Fruit fly (Drosophila melanogaster) whole organism, embryonic: ENCODE results near the gene senju.
A peak's percentile ranks its signal among the peaks of the same experiment; 100 is the strongest.

ENCODE experiments used
- BEAF-32 ChIP-seq: fragments of 200-800 bp; sonication (Bioruptor generic); optimal IDR thresholded peaks from 3 replicates; lab custom pipeline; 2017; ENCODE audit warnings: missing biosample characterization, missing genetic modification characterization, mild to moderate bottlenecking, moderate library complexity, missing genetic modification reagents
- CG10979 ChIP-seq: fragments of 200-800 bp; sonication (Bioruptor generic); optimal IDR thresholded peaks from 2 replicates; lab custom pipeline; 2018; ENCODE audit warnings: missing biosample characterization, mild to moderate bottlenecking, missing genetic modification characterization, moderate library complexity
- CG12744 ChIP-seq: fragments of 200-800 bp; sonication (Bioruptor generic); optimal IDR thresholded peaks from 2 replicates; lab custom pipeline; 2016; ENCODE audit warnings: missing biosample characterization, missing genetic modification characterization
- CG17385 ChIP-seq: fragments of 200-800 bp; sonication (Bioruptor generic); optimal IDR thresholded peaks from 3 replicates; lab custom pipeline; 2018; ENCODE audit warnings: missing biosample characterization, mild to moderate bottlenecking, missing genetic modification characterization
- CG17829 ChIP-seq: fragments of 200-800 bp; optimal IDR thresholded peaks from 2 replicates; lab custom pipeline; 2019; ENCODE audit warnings: missing biosample characterization, mild to moderate bottlenecking, missing genetic modification characterization, moderate library complexity
- CG18764 ChIP-seq: fragments of 200-800 bp; sonication (Bioruptor generic); optimal IDR thresholded peaks from 3 replicates; lab custom pipeline; 2016; ENCODE audit warnings: missing biosample characterization, missing genetic modification characterization
- CG3163 ChIP-seq: fragments of 200-800 bp; sonication (Bioruptor generic); optimal IDR thresholded peaks from 3 replicates; lab custom pipeline; 2016; ENCODE audit warnings: missing biosample characterization, missing genetic modification characterization
- CG3281 ChIP-seq: fragments of 200-800 bp; sonication (Bioruptor generic); optimal IDR thresholded peaks from 3 replicates; lab custom pipeline; 2017; ENCODE audit warnings: missing biosample characterization, mild to moderate bottlenecking, missing genetic modification characterization
- CG4328 ChIP-seq: fragments of 200-800 bp; sonication (Bioruptor generic); optimal IDR thresholded peaks from 3 replicates; lab custom pipeline; 2017; ENCODE audit warnings: missing biosample characterization, missing genetic modification reagents, missing genetic modification characterization
- CG4820 ChIP-seq: fragments of 200-800 bp; sonication (Bioruptor generic); optimal IDR thresholded peaks from 3 replicates; lab custom pipeline; 2016; ENCODE audit warnings: missing biosample characterization, missing genetic modification characterization
- CG6175 ChIP-seq: fragments of 200-800 bp; sonication (Bioruptor generic); IDR thresholded peaks from 3 replicates; pipeline ENCODE4 v1.3.6; 2022; ENCODE audit warnings: missing biosample characterization, missing genetic modification characterization
- CG6654 ChIP-seq: fragments of 200-800 bp; sonication (Bioruptor generic); optimal IDR thresholded peaks from 2 replicates; lab custom pipeline; 2017; ENCODE audit warnings: missing biosample characterization, mild to moderate bottlenecking, missing genetic modification characterization
- CG6791 ChIP-seq: fragments of 200-800 bp; sonication (Bioruptor generic); IDR thresholded peaks from 3 replicates; pipeline ENCODE4 v1.3.6; 2022; ENCODE audit warnings: missing biosample characterization, missing genetic modification characterization; ENCODE audit not compliant: partially characterized antibody
- CG8388 ChIP-seq: fragments of 200-800 bp; sonication (Bioruptor generic); optimal IDR thresholded peaks from 2 replicates; lab custom pipeline; 2019; ENCODE audit warnings: missing biosample characterization, mild to moderate bottlenecking, missing genetic modification characterization, moderate library complexity
- CTCF ChIP-seq: fragments of 200-800 bp; sonication (Bioruptor generic); optimal IDR thresholded peaks from 2 replicates; lab custom pipeline; 2017; ENCODE audit warnings: missing biosample characterization, mild to moderate bottlenecking, missing genetic modification characterization, moderate library complexity
- D19A ChIP-seq: fragments of 200-800 bp; optimal IDR thresholded peaks from 3 replicates; lab custom pipeline; 2019; ENCODE audit warnings: missing biosample characterization, mild to moderate bottlenecking, missing genetic modification characterization, moderate library complexity
- Deaf1 ChIP-seq: fragments of 200-800 bp; optimal IDR thresholded peaks from 3 replicates; lab custom pipeline; 2019; ENCODE audit warnings: missing biosample characterization, mild to moderate bottlenecking, missing genetic modification characterization, moderate library complexity
- Dip3 ChIP-seq: fragments of 200-800 bp; sonication (Bioruptor generic); optimal IDR thresholded peaks from 3 replicates; lab custom pipeline; 2016; ENCODE audit warnings: missing biosample characterization, missing genetic modification characterization
- Ets65A ChIP-seq: fragments of 200-800 bp; sonication (Bioruptor generic); peaks from one replicate; lab custom pipeline; 2016; ENCODE audit warnings: missing biosample characterization, missing genetic modification characterization
- HLH3B ChIP-seq: fragments of 200-800 bp; sonication (Bioruptor generic); IDR thresholded peaks from 2 replicates; pipeline ENCODE4 v1.3.6; 2022; ENCODE audit warnings: missing biosample characterization, missing genetic modification characterization
- Hr39 ChIP-seq: fragments of >200 bp; optimal IDR thresholded peaks from 2 replicates; lab custom pipeline; 2017
- Jarid2 ChIP-seq: fragments of 200-800 bp; sonication (Bioruptor generic); optimal IDR thresholded peaks from 3 replicates; lab custom pipeline; 2017; ENCODE audit warnings: mild to moderate bottlenecking, missing biosample characterization, missing genetic modification reagents, missing genetic modification characterization
- Med ChIP-seq: fragments of 200-800 bp; sonication (Bioruptor generic); peaks from one replicate; lab custom pipeline; 2016; ENCODE audit warnings: missing biosample characterization, missing genetic modification characterization, mild to moderate bottlenecking, inconsistent platforms, moderate library complexity
- NFAT ChIP-seq: fragments of 200-800 bp; sonication (Bioruptor generic); IDR thresholded peaks from 2 replicates; pipeline ENCODE4 v1.3.6; 2022; ENCODE audit warnings: missing biosample characterization, missing genetic modification characterization
- Rfx ChIP-seq: fragments of 200-800 bp; sonication (Bioruptor generic); IDR thresholded peaks from 2 replicates; pipeline ENCODE4 v1.3.6; 2022; ENCODE audit warnings: missing biosample characterization, missing genetic modification characterization
- Spps ChIP-seq: fragments of 200-800 bp; sonication (Bioruptor generic); optimal IDR thresholded peaks from 2 replicates; lab custom pipeline; 2018; ENCODE audit warnings: missing biosample characterization, mild to moderate bottlenecking, missing genetic modification characterization
- Trl ChIP-seq, 3 experiments: fragments of >200 bp in 2 of 3; fragments of 200-800 bp in 1 of 3; sonication (Bioruptor generic) in 1 of 3; optimal IDR thresholded peaks; 2 replicates in 1 of 3; 3 replicates in 2 of 3; lab custom pipeline; 2016 to 2017; ENCODE audit warnings: missing biosample characterization in 1 of 3, missing genetic modification characterization in 1 of 3
- cad ChIP-seq: fragments of >200 bp; optimal IDR thresholded peaks from 2 replicates; lab custom pipeline; 2017; ENCODE audit warnings: missing biosample characterization, missing genetic modification characterization
- crol ChIP-seq: fragments of 200-800 bp; sonication (Bioruptor generic); IDR thresholded peaks from 2 replicates; pipeline ENCODE4 v1.3.6; 2022; ENCODE audit warnings: missing biosample characterization, missing genetic modification characterization
- dmrt11E ChIP-seq: fragments of 200-800 bp; sonication (Bioruptor generic); optimal IDR thresholded peaks from 3 replicates; lab custom pipeline; 2018; ENCODE audit warnings: missing biosample characterization, mild to moderate bottlenecking, missing genetic modification characterization, moderate library complexity
- kah ChIP-seq: fragments of 200-800 bp; sonication (Bioruptor generic); optimal IDR thresholded peaks from 2 replicates; lab custom pipeline; 2018; ENCODE audit warnings: missing biosample characterization, mild to moderate bottlenecking, missing genetic modification characterization
- pho ChIP-seq: fragments of 200-800 bp; sonication (Bioruptor generic); optimal IDR thresholded peaks from 2 replicates; lab custom pipeline; 2016; ENCODE audit warnings: missing biosample characterization, missing genetic modification characterization
- sens ChIP-seq: fragments of 200-800 bp; sonication (Bioruptor generic); peaks from one replicate; lab custom pipeline; 2016; ENCODE audit warnings: missing biosample characterization, missing genetic modification characterization
- sisA ChIP-seq: fragments of 200-800 bp; sonication (Bioruptor generic); IDR thresholded peaks from 2 replicates; pipeline ENCODE4 v1.3.6; 2022; ENCODE audit warnings: missing biosample characterization, missing genetic modification characterization
- tup ChIP-seq: fragments of 200-800 bp; sonication (Bioruptor generic); optimal IDR thresholded peaks from 2 replicates; lab custom pipeline; 2016; ENCODE audit warnings: missing biosample characterization, mild to moderate bottlenecking, missing genetic modification characterization, moderate library complexity

Gene senju

dm6 chr2L:5029049-5029808 lies 23.4 kb upstream of the senju start, which contains the start of gene Col4a1 (continued):
- TF ChIP-seq crol (peak; percentile 63), NFAT (GFP tag; lab: Robert Waterston, UW) (0 out of 2 replicates have a peak, but pooled peaks have one; percentile 8), CG4820 (GFP tag; lab: Kevin White, UChicago) (no peak), dmrt11E (tag; lab: Kevin White, UChicago) (no peak), Deaf1 (peak; percentile 97), Jarid2 (GFP tag; lab: Kevin White, UChicago) (peak; percentile 51)

dm6 chr2L:5029809-5030108 lies 22.9 kb upstream of the senju start:
- TF ChIP-seq CG6654 (GFP tag; lab: Kevin White, UChicago) = peak; percentile 74
- TF ChIP-seq CG8388 (GFP tag; lab: Kevin White, UChicago) = no peak
- no peak for TF ChIP-seq tup
- TF ChIP-seq cad (GFP tag; lab: Kevin White, UChicago) = peak; percentile 55
- TF ChIP-seq Rfx (GFP tag; lab: Robert Waterston, UW) = no peak
- no peak for TF ChIP-seq CG6791 (GFP tag; lab: Robert Waterston, UW)
- no peak for TF ChIP-seq pho (GFP tag; lab: Kevin White, UChicago)
- no peak for TF ChIP-seq CG4328 (GFP tag; lab: Kevin White, UChicago)
- TF ChIP-seq BEAF-32 = no peak
- no peak for TF ChIP-seq CG12744 (GFP tag; lab: Kevin White, UChicago)
- TF ChIP-seq CG17829 (tag; lab: Kevin White, UChicago) = no peak
- TF ChIP-seq Dip3 (GFP tag; lab: Kevin White, UChicago) = no peak
- TF ChIP-seq Hr39 (lab: Kevin White, UChicago) = no peak

- TF ChIP-seq Trl (optimal IDR thresholded peaks at IDR 0.05; lab: Kevin White, UChicago) (peak in 1 of 2 experiments; percentile 26), Trl (GFP tag; optimal IDR thresholded peaks at IDR 0.05; lab: Kevin White, UChicago) (no peak), CG6175 (GFP tag; lab: Robert Waterston, UW) (no peak), CG3163 (GFP tag; lab: Kevin White, UChicago) (peak; percentile 49), kah (GFP tag; lab: Kevin White, UChicago) (no peak), CG18764 (no peak)
Observed at dm6 chr2L:5030535-5030934, 22.1 kb upstream of the senju start.

dm6 chr2L:5031399-5031798 lies 21.2 kb upstream of the senju start:
- no peak for TF ChIP-seq CG17385 (GFP tag; lab: Kevin White, UChicago)
- peak; percentile 92 for TF ChIP-seq Ets65A (GFP tag; lab: Kevin White, UChicago)
- TF ChIP-seq Med (GFP tag; lab: Kevin White, UChicago) = peak; percentile 32

- TF ChIP-seq Spps (tag; lab: Kevin White, UChicago) (no peak), Hr39 (lab: Kevin White, UChicago) (peak; percentile 53)
Observed at dm6 chr2L:5031886-5032285, 20.8 kb upstream of the senju start.

dm6 chr2L:5036120-5036519 lies 16.5 kb upstream of the senju start:
- 0 out of 2 replicates have a peak, but pooled peaks have one; percentile 26 for TF ChIP-seq sisA (GFP tag; lab: Robert Waterston, UW)
- TF ChIP-seq D19A (tag; lab: Kevin White, UChicago) = no peak
- TF ChIP-seq sens (GFP tag; lab: Kevin White, UChicago) = peak; percentile 44
- TF ChIP-seq CG3281 (GFP tag; lab: Kevin White, UChicago) = no peak
- peak; percentile 11; the same call in 1 of the 2 replicates for TF ChIP-seq HLH3B (GFP tag; lab: Robert Waterston, UW)
- TF ChIP-seq CG10979 (tag; lab: Kevin White, UChicago) = peak; percentile 21
- TF ChIP-seq CTCF = peak; percentile 91
- TF ChIP-seq CG6791 (GFP tag; lab: Robert Waterston, UW) = 0 out of 3 replicates have a peak, but pooled peaks have one; percentile 5
